Worm (Caenorhabditis elegans): ENCODE results near the gene D2045.5.

DNA sequence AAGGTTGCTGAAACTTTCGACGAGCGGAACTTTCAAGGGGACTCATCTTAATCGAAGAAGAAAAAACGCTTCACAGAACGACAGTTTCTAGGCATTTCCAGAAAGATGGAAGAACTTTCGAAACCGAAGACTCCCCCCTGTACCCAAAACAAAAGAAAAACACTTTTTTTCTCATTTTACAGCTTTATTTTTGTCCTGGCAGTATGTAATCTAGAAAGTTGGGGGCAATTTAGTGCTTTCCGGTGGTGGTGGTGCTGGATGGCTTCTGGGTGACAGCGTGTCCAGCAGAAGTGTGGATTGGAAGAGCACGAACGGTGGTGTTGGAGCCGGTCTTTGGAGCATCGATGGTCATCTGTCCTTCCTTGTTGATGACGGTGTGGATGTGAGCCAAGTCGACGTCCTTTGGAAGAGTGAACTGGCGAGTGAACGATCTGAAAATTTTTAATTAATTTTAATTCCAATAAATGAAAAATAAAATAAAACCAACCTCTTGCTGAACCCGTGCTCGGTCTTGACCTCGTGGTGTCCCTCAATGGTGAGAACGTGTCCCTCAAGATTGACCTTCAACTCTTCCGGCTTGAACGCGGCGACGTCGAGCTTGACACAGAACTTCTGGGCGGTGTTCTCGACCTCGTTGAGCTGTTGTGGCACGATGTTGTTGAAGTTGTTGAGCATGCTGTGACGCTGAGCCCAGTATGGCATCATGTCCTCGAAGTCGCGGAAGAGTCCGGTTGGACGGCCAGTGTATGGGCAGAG lies 36.7 kb upstream of the D2045.5 start:
- TF ChIP-seq nhr-11 (tag; optimal IDR thresholded peaks at IDR 0.05), result no peak
- TF ChIP-seq lir-3 (tag; optimal IDR thresholded peaks at IDR 0.05; ENCODE audit: poor library complexity), result no peak
- no peak for TF ChIP-seq unc-130 (tag; optimal IDR thresholded peaks at IDR 0.05)
- no peak for TF ChIP-seq lsy-2 (tag; optimal IDR thresholded peaks at IDR 0.05)
- TF ChIP-seq mep-1 (tag; optimal IDR thresholded peaks at IDR 0.05), result no peak
- TF ChIP-seq blmp-1 (tag; optimal IDR thresholded peaks at IDR 0.05), result no peak
- TF ChIP-seq aha-1 (tag; optimal IDR thresholded peaks at IDR 0.05), result no peak
- no peak for TF ChIP-seq hlh-17 (GFP tag; optimal IDR thresholded peaks at IDR 0.05; ENCODE audit: borderline replicate concordance)
- no peak for TF ChIP-seq lin-13 (GFP tag; optimal IDR thresholded peaks at IDR 0.05)
- TF ChIP-seq unc-30 (tag; optimal IDR thresholded peaks at IDR 0.05), result no peak
- TF ChIP-seq nhr-84 (tag; optimal IDR thresholded peaks at IDR 0.05), result no peak
- no peak for TF ChIP-seq pag-3 (tag; optimal IDR thresholded peaks at IDR 0.05; ENCODE audit: borderline replicate concordance, insufficient read depth)

Data from whole organism, L1 larva.